ENCODE assay signal across 1 fruit fly cellular context in genomic region chr3L:20950136-20950499, dm6.
A peak's percentile ranks its signal among the peaks of the same experiment; 100 is the strongest.
TF ChIP-seq lines count a peak whose summit lies in the region.

No protein-coding gene starts in this region.

TF ChIP-seq in whole organism, embryonic, 481 proteins besides CTCF, POLR2A, EP300 and RAD21 (continued from another document and continues in another):
- TF ChIP-seq CG7556 (GFP tag; optimal IDR thresholded peaks at IDR 0.05; lab: Kevin White, UChicago) = peak; percentile 59
- TF ChIP-seq nau (GFP tag; optimal IDR thresholded peaks at IDR 0.05; lab: Kevin White, UChicago) = peak; percentile 13
- peak; percentile 22; the same call in 1 of the 2 replicates for TF ChIP-seq CG10366 (GFP tag; IDR thresholded peaks at IDR 0.05; lab: Robert Waterston, UW)
- peak; percentile 19 for TF ChIP-seq CG7987 (GFP tag; optimal IDR thresholded peaks at IDR 0.05; lab: Kevin White, UChicago)
- peak; percentile 64 for TF ChIP-seq ttk (GFP tag; IDR thresholded peaks at IDR 0.05; lab: Robert Waterston, UW)
- no peak for TF ChIP-seq dm (GFP tag; optimal IDR thresholded peaks at IDR 0.05; lab: Kevin White, UChicago)
- TF ChIP-seq Dfd (GFP tag; optimal IDR thresholded peaks at IDR 0.05; lab: Kevin White, UChicago) = no peak
- peak; percentile 49 for TF ChIP-seq pum (GFP tag; optimal IDR thresholded peaks at IDR 0.05; lab: Kevin White, UChicago)
- no peak for TF ChIP-seq GATAe (GFP tag; conservative IDR thresholded peaks at IDR 0.05; lab: Robert Waterston, UW)
- no peak for TF ChIP-seq NK7.1 (GFP tag; optimal IDR thresholded peaks at IDR 0.05; lab: Kevin White, UChicago)
- peak; percentile 31 for TF ChIP-seq CG12659 (GFP tag; optimal IDR thresholded peaks at IDR 0.05; lab: Kevin White, UChicago)
- TF ChIP-seq CG2129 (GFP tag; IDR thresholded peaks at IDR 0.05; lab: Robert Waterston, UW; ENCODE audit: partially characterized antibody) = no peak
- peak; percentile 16 for TF ChIP-seq jing (GFP tag; optimal IDR thresholded peaks at IDR 0.05; lab: Kevin White, UChicago)
- TF ChIP-seq CG43689 (GFP tag; IDR thresholded peaks at IDR 0.05; lab: Robert Waterston, UW) = no peak
- TF ChIP-seq CG11695 (GFP tag; IDR thresholded peaks at IDR 0.05; lab: Robert Waterston, UW) = peak; percentile 57; the same call in 2 of the 3 replicates
- no peak for TF ChIP-seq btn (GFP tag; optimal IDR thresholded peaks at IDR 0.05; lab: Kevin White, UChicago)
- peak; percentile 41 for TF ChIP-seq CG4328 (GFP tag; optimal IDR thresholded peaks at IDR 0.05; lab: Kevin White, UChicago)
- no peak for TF ChIP-seq zen2 (GFP tag; IDR thresholded peaks at IDR 0.05; lab: Robert Waterston, UW; ENCODE audit: partially characterized antibody)
- TF ChIP-seq slp2 (GFP tag; optimal IDR thresholded peaks at IDR 0.05; lab: Kevin White, UChicago) = peak; percentile 61
- no peak for TF ChIP-seq vfl (GFP tag; optimal IDR thresholded peaks at IDR 0.05; lab: Kevin White, UChicago)
- TF ChIP-seq Hr3 (GFP tag; optimal IDR thresholded peaks at IDR 0.05; lab: Kevin White, UChicago) = peak; percentile 20
- peak; percentile 52; the same call in 1 of the 3 replicates for TF ChIP-seq ken (GFP tag; IDR thresholded peaks at IDR 0.05; lab: Robert Waterston, UW)
- TF ChIP-seq psq (GFP tag; optimal IDR thresholded peaks at IDR 0.05; lab: Kevin White, UChicago) = no peak
- peak; percentile 40 for TF ChIP-seq NfI (GFP tag; optimal IDR thresholded peaks at IDR 0.05; lab: Kevin White, UChicago)
- TF ChIP-seq Dbx (GFP tag; IDR thresholded peaks at IDR 0.05; lab: Robert Waterston, UW) = no peak
- TF ChIP-seq CG4424 (GFP tag; optimal IDR thresholded peaks at IDR 0.05; lab: Kevin White, UChicago) = peak; percentile 69
- TF ChIP-seq disco-r (GFP tag; optimal IDR thresholded peaks at IDR 0.05; lab: Kevin White, UChicago) = no peak
- TF ChIP-seq CG12219 (GFP tag; optimal IDR thresholded peaks at IDR 0.05; lab: Kevin White, UChicago) = no peak
- TF ChIP-seq Hr78 (GFP tag; optimal IDR thresholded peaks at IDR 0.05; lab: Kevin White, UChicago) = peak in 1 of 2 experiments; percentile 54
- TF ChIP-seq Mrtf (GFP tag; IDR thresholded peaks at IDR 0.05; lab: Robert Waterston, UW) = no peak
- no peak for TF ChIP-seq Mes4 (GFP tag; optimal IDR thresholded peaks at IDR 0.05; lab: Kevin White, UChicago)
- peak; percentile 43 for TF ChIP-seq run (tag; optimal IDR thresholded peaks at IDR 0.05; lab: Kevin White, UChicago)
- TF ChIP-seq H15 (GFP tag; IDR thresholded peaks at IDR 0.05; lab: Robert Waterston, UW) = peak; percentile 71
- TF ChIP-seq CG32772 (GFP tag; IDR thresholded peaks at IDR 0.05; lab: Robert Waterston, UW) = peak; percentile 39; the same call in 1 of the 2 replicates
- TF ChIP-seq grn (GFP tag; optimal IDR thresholded peaks at IDR 0.05; lab: Kevin White, UChicago) = no peak
- no peak for TF ChIP-seq Ets97D (GFP tag; optimal IDR thresholded peaks at IDR 0.05; lab: Kevin White, UChicago)
- peak; percentile 48 for TF ChIP-seq CG10431 (GFP tag; optimal IDR thresholded peaks at IDR 0.05; lab: Kevin White, UChicago)
- peak; percentile 15; the same call in 1 of the 2 replicates for TF ChIP-seq CG3847 (GFP tag; IDR thresholded peaks at IDR 0.05; lab: Robert Waterston, UW)
- no peak for TF ChIP-seq Lim3 (GFP tag; IDR thresholded peaks at IDR 0.05; lab: Robert Waterston, UW)
- no peak for TF ChIP-seq repo (GFP tag; optimal IDR thresholded peaks at IDR 0.05; lab: Kevin White, UChicago)
- TF ChIP-seq CG18619 (GFP tag; optimal IDR thresholded peaks at IDR 0.05; lab: Kevin White, UChicago) = peak; percentile 48
- no peak for TF ChIP-seq dimm (GFP tag; IDR thresholded peaks at IDR 0.05; lab: Robert Waterston, UW)
- peak; percentile 79 for TF ChIP-seq Sox102F (GFP tag; optimal IDR thresholded peaks at IDR 0.05; lab: Kevin White, UChicago)
- no peak for TF ChIP-seq CG15073 (GFP tag; optimal IDR thresholded peaks at IDR 0.05; lab: Kevin White, UChicago)
- TF ChIP-seq CG17612 (GFP tag; IDR thresholded peaks at IDR 0.05; lab: Robert Waterston, UW) = no peak
- TF ChIP-seq ase (GFP tag; IDR thresholded peaks at IDR 0.05; lab: Robert Waterston, UW) = peak; percentile 48; the same call in 1 of the 3 replicates
- TF ChIP-seq inv (GFP tag; IDR thresholded peaks at IDR 0.05; lab: Robert Waterston, UW; ENCODE audit: partially characterized antibody) = no peak
- TF ChIP-seq kni (GFP tag; optimal IDR thresholded peaks at IDR 0.05; lab: Kevin White, UChicago) = no peak
- no peak for TF ChIP-seq dati (GFP tag; IDR thresholded peaks at IDR 0.05; lab: Robert Waterston, UW)
- peak; percentile 57 for TF ChIP-seq CG17385 (GFP tag; optimal IDR thresholded peaks at IDR 0.05; lab: Kevin White, UChicago)
- TF ChIP-seq oc (tag; optimal IDR thresholded peaks at IDR 0.05; lab: Kevin White, UChicago) = peak; percentile 79
- TF ChIP-seq Awh (GFP tag; IDR thresholded peaks at IDR 0.05; lab: Robert Waterston, UW) = peak; percentile 65
- no peak for TF ChIP-seq bbx (GFP tag; IDR thresholded peaks at IDR 0.05; lab: Robert Waterston, UW; ENCODE audit: partially characterized antibody)
- TF ChIP-seq CG2120 (GFP tag; optimal IDR thresholded peaks at IDR 0.05; lab: Kevin White, UChicago) = no peak
- no peak for TF ChIP-seq CG12104 (GFP tag; optimal IDR thresholded peaks at IDR 0.05; lab: Kevin White, UChicago)
- no peak for TF ChIP-seq CG15479 (GFP tag; optimal IDR thresholded peaks at IDR 0.05; lab: Kevin White, UChicago)
- TF ChIP-seq CG30020 (tag; optimal IDR thresholded peaks at IDR 0.05; lab: Kevin White, UChicago) = peak; percentile 30
- TF ChIP-seq mam (GFP tag; optimal IDR thresholded peaks at IDR 0.05; lab: Kevin White, UChicago) = no peak
- TF ChIP-seq CG7786 (GFP tag; optimal IDR thresholded peaks at IDR 0.05; lab: Kevin White, UChicago) = no peak
- peak; percentile 62 for TF ChIP-seq Xbp1 (GFP tag; optimal IDR thresholded peaks at IDR 0.05; lab: Kevin White, UChicago)
- peak; percentile 5 for TF ChIP-seq CG13123 (GFP tag; optimal IDR thresholded peaks at IDR 0.05; lab: Kevin White, UChicago)
- TF ChIP-seq wor (GFP tag; IDR thresholded peaks at IDR 0.05; lab: Robert Waterston, UW) = no peak; the same call in 1 of the 2 replicates
- TF ChIP-seq ftz-f1 (GFP tag; optimal IDR thresholded peaks at IDR 0.05; lab: Kevin White, UChicago) = no peak
- TF ChIP-seq NC2β (GFP tag; optimal IDR thresholded peaks at IDR 0.05; lab: Kevin White, UChicago) = peak; percentile 22
- no peak for TF ChIP-seq CG14441 (GFP tag; IDR thresholded peaks at IDR 0.05; lab: Robert Waterston, UW)
- TF ChIP-seq onecut (GFP tag; IDR thresholded peaks at IDR 0.05; lab: Robert Waterston, UW) = peak; percentile 22; the same call in 1 of the 2 replicates
- TF ChIP-seq Dp (GFP tag; optimal IDR thresholded peaks at IDR 0.05; lab: Kevin White, UChicago) = no peak
- TF ChIP-seq hth (optimal IDR thresholded peaks at IDR 0.05; lab: Kevin White, UChicago) = no peak
- TF ChIP-seq croc (GFP tag; conservative IDR thresholded peaks at IDR 0.05; lab: Robert Waterston, UW) = peak; percentile 66
- TF ChIP-seq Taf1 (GFP tag; IDR thresholded peaks at IDR 0.05; lab: Robert Waterston, UW) = no peak
- TF ChIP-seq CG3281 (GFP tag; optimal IDR thresholded peaks at IDR 0.05; lab: Kevin White, UChicago) = no peak
- TF ChIP-seq Gsc (GFP tag; IDR thresholded peaks at IDR 0.05; lab: Robert Waterston, UW) = no peak
- TF ChIP-seq CG17568 (GFP tag; optimal IDR thresholded peaks at IDR 0.05; lab: Kevin White, UChicago) = peak; percentile 5
- no peak for TF ChIP-seq CG1024 (GFP tag; IDR thresholded peaks at IDR 0.05; lab: Robert Waterston, UW)
- no peak for TF ChIP-seq CG3065 (GFP tag; optimal IDR thresholded peaks at IDR 0.05; lab: Kevin White, UChicago)
- TF ChIP-seq ash1 (GFP tag; optimal IDR thresholded peaks at IDR 0.05; lab: Kevin White, UChicago) = no peak
- no peak for TF ChIP-seq aop (GFP tag; IDR thresholded peaks at IDR 0.05; lab: Robert Waterston, UW)
- peak; percentile 32; the same call in 1 of the 2 replicates for TF ChIP-seq ro (GFP tag; IDR thresholded peaks at IDR 0.05; lab: Robert Waterston, UW)
- no peak for TF ChIP-seq Hmx (GFP tag; optimal IDR thresholded peaks at IDR 0.05; lab: Kevin White, UChicago)
- TF ChIP-seq pita (GFP tag; optimal IDR thresholded peaks at IDR 0.05; lab: Kevin White, UChicago) = no peak
- peak; percentile 51 for TF ChIP-seq Abd-B (GFP tag; optimal IDR thresholded peaks at IDR 0.05; lab: Kevin White, UChicago)
- TF ChIP-seq CG17912 (GFP tag; optimal IDR thresholded peaks at IDR 0.05; lab: Kevin White, UChicago) = no peak
- TF ChIP-seq Bteb2 (GFP tag; optimal IDR thresholded peaks at IDR 0.05; lab: Kevin White, UChicago) = peak; percentile 2
- TF ChIP-seq Nf-YA (GFP tag; IDR thresholded peaks at IDR 0.05; lab: Robert Waterston, UW) = no peak
- TF ChIP-seq Bgb (GFP tag; IDR thresholded peaks at IDR 0.05; lab: Robert Waterston, UW; ENCODE audit: partially characterized antibody) = no peak
- TF ChIP-seq mirr (GFP tag; optimal IDR thresholded peaks at IDR 0.05; lab: Kevin White, UChicago) = no peak
- TF ChIP-seq usp (GFP tag; optimal IDR thresholded peaks at IDR 0.05; lab: Kevin White, UChicago) = no peak
- no peak for TF ChIP-seq stwl (tag; optimal IDR thresholded peaks at IDR 0.05; lab: Kevin White, UChicago)
- TF ChIP-seq sima (GFP tag; optimal IDR thresholded peaks at IDR 0.05; lab: Kevin White, UChicago) = no peak
- no peak for TF ChIP-seq D19B (GFP tag; optimal IDR thresholded peaks at IDR 0.05; lab: Kevin White, UChicago)
- no peak for TF ChIP-seq CG14965 (GFP tag; optimal IDR thresholded peaks at IDR 0.05; lab: Kevin White, UChicago; ENCODE audit: borderline replicate concordance)
- TF ChIP-seq fd96Cb (tag; optimal IDR thresholded peaks at IDR 0.05; lab: Kevin White, UChicago) = peak; percentile 74
- peak; percentile 60; the same call in 1 of the 2 replicates for TF ChIP-seq CG17328 (GFP tag; IDR thresholded peaks at IDR 0.05; lab: Robert Waterston, UW)
- TF ChIP-seq br (optimal IDR thresholded peaks at IDR 0.05; lab: Kevin White, UChicago) = no peak
- TF ChIP-seq Elba2 (GFP tag; optimal IDR thresholded peaks at IDR 0.05; lab: Kevin White, UChicago) = no peak
- no peak for TF ChIP-seq amos (GFP tag; IDR thresholded peaks at IDR 0.05; lab: Robert Waterston, UW; ENCODE audit: partially characterized antibody)
- TF ChIP-seq Sry-δ (GFP tag; optimal IDR thresholded peaks at IDR 0.05; lab: Kevin White, UChicago) = no peak
- TF ChIP-seq CG10147 (GFP tag; optimal IDR thresholded peaks at IDR 0.05; lab: Kevin White, UChicago) = no peak
- no peak for TF ChIP-seq toy (GFP tag; IDR thresholded peaks at IDR 0.05; lab: Robert Waterston, UW)
- TF ChIP-seq Hr39 (optimal IDR thresholded peaks at IDR 0.05; lab: Kevin White, UChicago) = no peak
- no peak for TF ChIP-seq CG7928 (GFP tag; optimal IDR thresholded peaks at IDR 0.05; lab: Kevin White, UChicago)
- peak; percentile 28 for TF ChIP-seq salm (tag; optimal IDR thresholded peaks at IDR 0.05; lab: Kevin White, UChicago)
- no peak for TF ChIP-seq fu2 (GFP tag; optimal IDR thresholded peaks at IDR 0.05; lab: Kevin White, UChicago)
- TF ChIP-seq CG16779 (GFP tag; IDR thresholded peaks at IDR 0.05; lab: Robert Waterston, UW) = no peak
- TF ChIP-seq CG33213 (GFP tag; optimal IDR thresholded peaks at IDR 0.05; lab: Kevin White, UChicago) = no peak
- no peak for TF ChIP-seq eyg (GFP tag; optimal IDR thresholded peaks at IDR 0.05; lab: Kevin White, UChicago)
- TF ChIP-seq fd102C (GFP tag; optimal IDR thresholded peaks at IDR 0.05; lab: Kevin White, UChicago) = no peak
- TF ChIP-seq CG5180 (GFP tag; optimal IDR thresholded peaks at IDR 0.05; lab: Kevin White, UChicago) = peak; percentile 56
- TF ChIP-seq CG15601 (tag; optimal IDR thresholded peaks at IDR 0.05; lab: Kevin White, UChicago) = peak; percentile 85
- peak; percentile 37 for TF ChIP-seq CG15269 (tag; optimal IDR thresholded peaks at IDR 0.05; lab: Kevin White, UChicago)
- TF ChIP-seq Chrac-16 (GFP tag; optimal IDR thresholded peaks at IDR 0.05; lab: Kevin White, UChicago) = peak; percentile 45
- no peak for TF ChIP-seq pros (GFP tag; optimal IDR thresholded peaks at IDR 0.05; lab: Kevin White, UChicago)
- peak; percentile 6 for TF ChIP-seq cato (GFP tag; optimal IDR thresholded peaks at IDR 0.05; lab: Kevin White, UChicago; ENCODE audit: borderline replicate concordance)
- no peak for TF ChIP-seq Antp (GFP tag; optimal IDR thresholded peaks at IDR 0.05; lab: Kevin White, UChicago)
- peak; percentile 63 for TF ChIP-seq CG2202 (tag; optimal IDR thresholded peaks at IDR 0.05; lab: Kevin White, UChicago)
- TF ChIP-seq CG5245 (GFP tag; optimal IDR thresholded peaks at IDR 0.05; lab: Kevin White, UChicago) = peak; percentile 10
- TF ChIP-seq vvl (GFP tag; IDR thresholded peaks at IDR 0.05; lab: Robert Waterston, UW) = peak; percentile 64; the same call in 1 of the 2 replicates
- peak; percentile 54 for TF ChIP-seq CG3163 (GFP tag; optimal IDR thresholded peaks at IDR 0.05; lab: Kevin White, UChicago)
- no peak for TF ChIP-seq CG8765 (GFP tag; IDR thresholded peaks at IDR 0.05; lab: Robert Waterston, UW)
- TF ChIP-seq CG4854 (GFP tag; optimal IDR thresholded peaks at IDR 0.05; lab: Kevin White, UChicago) = no peak
- TF ChIP-seq sqz (GFP tag; optimal IDR thresholded peaks at IDR 0.05; lab: Kevin White, UChicago) = peak; percentile 40
- peak; percentile 58; the same call in 1 of the 2 replicates for TF ChIP-seq HLH3B (GFP tag; IDR thresholded peaks at IDR 0.05; lab: Robert Waterston, UW)
- TF ChIP-seq CG10274 (GFP tag; optimal IDR thresholded peaks at IDR 0.05; lab: Kevin White, UChicago) = no peak
- peak; percentile 13 for TF ChIP-seq HHEX (GFP tag; optimal IDR thresholded peaks at IDR 0.05; lab: Kevin White, UChicago)
- no peak for TF ChIP-seq TFAM (GFP tag; optimal IDR thresholded peaks at IDR 0.05; lab: Kevin White, UChicago)
- TF ChIP-seq CG32532 (GFP tag; IDR thresholded peaks at IDR 0.05; lab: Robert Waterston, UW) = no peak
- peak; percentile 47; the same call in 1 of the 2 replicates for TF ChIP-seq stc (GFP tag; IDR thresholded peaks at IDR 0.05; lab: Robert Waterston, UW)
- peak; percentile 14 for TF ChIP-seq Ets65A (GFP tag; lab: Kevin White, UChicago)
- no peak for TF ChIP-seq Stat92E (GFP tag; optimal IDR thresholded peaks at IDR 0.05; lab: Kevin White, UChicago)
- peak; percentile 39 for TF ChIP-seq CG1233 (GFP tag; optimal IDR thresholded peaks at IDR 0.05; lab: Kevin White, UChicago)
- TF ChIP-seq sna (GFP tag; IDR thresholded peaks at IDR 0.05; lab: Robert Waterston, UW; ENCODE audit: partially characterized antibody) = no peak
- TF ChIP-seq lbe (GFP tag; optimal IDR thresholded peaks at IDR 0.05; lab: Kevin White, UChicago) = peak; percentile 90
- peak; percentile 58 for TF ChIP-seq CG2875 (GFP tag; optimal IDR thresholded peaks at IDR 0.05; lab: Kevin White, UChicago)
- no peak for TF ChIP-seq MESR4 (GFP tag; optimal IDR thresholded peaks at IDR 0.05; lab: Kevin White, UChicago)
